Fruit fly (Drosophila melanogaster) whole organism, embryonic: ENCODE measurements around the gene CG32280.

Source experiments
- ATbp ChIP-seq: fragments of 200-800 bp; sonication (Bioruptor generic); optimal IDR thresholded peaks from 2 replicates; lab custom pipeline; 2017; ENCODE audit warnings: missing biosample characterization, mild to moderate bottlenecking, missing genetic modification characterization, missing genetic modification reagents
- Abd-B ChIP-seq: fragments of 200-800 bp; sonication (Bioruptor generic); optimal IDR thresholded peaks from 2 replicates; lab custom pipeline; 2018; ENCODE audit warnings: missing biosample characterization, mild to moderate bottlenecking, missing genetic modification characterization, moderate library complexity
- B-H1 ChIP-seq: fragments of 200-800 bp; sonication (Bioruptor generic); IDR thresholded peaks from 3 replicates; pipeline ENCODE4 v1.3.6; 2022; ENCODE audit warnings: missing biosample characterization, missing genetic modification characterization
- Bdp1 ChIP-seq: fragments of 200-800 bp; sonication (Bioruptor generic); optimal IDR thresholded peaks from 3 replicates; lab custom pipeline; 2016; ENCODE audit warnings: missing biosample characterization, missing genetic modification characterization
- Bgb ChIP-seq: fragments of 200-800 bp; sonication (Bioruptor generic); IDR thresholded peaks from 2 replicates; pipeline ENCODE4 v1.3.6; 2022; ENCODE audit warnings: missing biosample characterization, missing genetic modification characterization; ENCODE audit not compliant: partially characterized antibody
- CG1233 ChIP-seq: fragments of 200-800 bp; sonication (Bioruptor generic); optimal IDR thresholded peaks from 4 replicates; lab custom pipeline; 2018; ENCODE audit warnings: missing biosample characterization, mild to moderate bottlenecking, missing genetic modification characterization
- CG12769 ChIP-seq: fragments of 200-800 bp; sonication (Bioruptor generic); optimal IDR thresholded peaks from 2 replicates; lab custom pipeline; 2019; ENCODE audit warnings: missing biosample characterization, mild to moderate bottlenecking, missing genetic modification characterization, moderate library complexity
- CG13624 ChIP-seq: fragments of 200-800 bp; sonication (Bioruptor generic); optimal IDR thresholded peaks from 2 replicates; lab custom pipeline; 2016; ENCODE audit warnings: missing biosample characterization, missing genetic modification characterization
- CG13775 ChIP-seq: fragments of 200-800 bp; sonication (Bioruptor generic); optimal IDR thresholded peaks from 3 replicates; lab custom pipeline; 2017; ENCODE audit warnings: missing biosample characterization, mild to moderate bottlenecking, missing genetic modification characterization
- CG14050 ChIP-seq: fragments of 200-800 bp; sonication (Bioruptor generic); IDR thresholded peaks from 3 replicates; pipeline ENCODE4 v1.3.6; 2022; ENCODE audit warnings: missing biosample characterization, missing genetic modification characterization
- CG15073 ChIP-seq: fragments of 200-800 bp; sonication (Bioruptor generic); optimal IDR thresholded peaks from 2 replicates; lab custom pipeline; 2016; ENCODE audit warnings: missing biosample characterization, missing genetic modification characterization
- CG15601 ChIP-seq: fragments of 200-800 bp; sonication (Bioruptor generic); optimal IDR thresholded peaks from 3 replicates; lab custom pipeline; 2019; ENCODE audit warnings: missing biosample characterization, mild to moderate bottlenecking, missing genetic modification characterization, moderate library complexity
- CG16779 ChIP-seq: fragments of 200-800 bp; sonication (Bioruptor generic); IDR thresholded peaks from 2 replicates; pipeline ENCODE4 v1.3.6; 2022; ENCODE audit warnings: missing biosample characterization, missing genetic modification characterization
- CG16815 ChIP-seq: fragments of 200-800 bp; sonication (Bioruptor generic); optimal IDR thresholded peaks from 3 replicates; lab custom pipeline; 2017; ENCODE audit warnings: missing biosample characterization, mild to moderate bottlenecking, missing genetic modification characterization
- CG16863 ChIP-seq: fragments of 200-800 bp; sonication (Bioruptor generic); optimal IDR thresholded peaks from 3 replicates; lab custom pipeline; 2016; ENCODE audit warnings: missing biosample characterization, missing genetic modification characterization
- CG2116 ChIP-seq: fragments of 200-800 bp; sonication (Bioruptor generic); optimal IDR thresholded peaks from 3 replicates; lab custom pipeline; 2018; ENCODE audit warnings: missing biosample characterization, mild to moderate bottlenecking, missing genetic modification characterization
- CG2202 ChIP-seq: fragments of 200-800 bp; sonication (Bioruptor generic); optimal IDR thresholded peaks from 2 replicates; lab custom pipeline; 2018; ENCODE audit warnings: missing biosample characterization, mild to moderate bottlenecking, missing genetic modification characterization
- CG2678 ChIP-seq: fragments of 200-800 bp; sonication (Bioruptor generic); optimal IDR thresholded peaks from 3 replicates; lab custom pipeline; 2019; ENCODE audit warnings: missing biosample characterization, mild to moderate bottlenecking, missing genetic modification characterization, moderate library complexity
- CG2875 ChIP-seq: fragments of 200-800 bp; sonication (Bioruptor generic); optimal IDR thresholded peaks from 2 replicates; lab custom pipeline; 2017; ENCODE audit warnings: missing biosample characterization, mild to moderate bottlenecking, missing genetic modification characterization, missing genetic modification reagents
- CG32767 ChIP-seq: fragments of 200-800 bp; sonication (Bioruptor generic); IDR thresholded peaks from 2 replicates; pipeline ENCODE4 v1.3.6; 2022; ENCODE audit warnings: missing biosample characterization, missing genetic modification characterization
- CG3838 ChIP-seq: fragments of 200-800 bp; sonication (Bioruptor generic); optimal IDR thresholded peaks from 3 replicates; lab custom pipeline; 2016; ENCODE audit warnings: missing biosample characterization, missing genetic modification characterization
- CG4282 ChIP-seq: fragments of 200-800 bp; sonication (Bioruptor generic); optimal IDR thresholded peaks from 2 replicates; lab custom pipeline; 2016; ENCODE audit warnings: missing biosample characterization, missing genetic modification characterization
- CG4328 ChIP-seq: fragments of 200-800 bp; sonication (Bioruptor generic); optimal IDR thresholded peaks from 3 replicates; lab custom pipeline; 2017; ENCODE audit warnings: missing biosample characterization, missing genetic modification reagents, missing genetic modification characterization
- CG6654 ChIP-seq: fragments of 200-800 bp; sonication (Bioruptor generic); optimal IDR thresholded peaks from 2 replicates; lab custom pipeline; 2017; ENCODE audit warnings: missing biosample characterization, mild to moderate bottlenecking, missing genetic modification characterization
- CG6813 ChIP-seq: fragments of 200-800 bp; sonication (Bioruptor generic); optimal IDR thresholded peaks from 2 replicates; lab custom pipeline; 2017; ENCODE audit warnings: missing biosample characterization, missing genetic modification characterization, mild to moderate bottlenecking, moderate library complexity, missing genetic modification reagents
- CG7372 ChIP-seq: fragments of 200-800 bp; sonication (Bioruptor generic); IDR thresholded peaks from 2 replicates; pipeline ENCODE4 v1.3.6; 2022; ENCODE audit warnings: missing biosample characterization, missing genetic modification characterization
- CG7745 ChIP-seq: fragments of 200-800 bp; sonication (Bioruptor generic); optimal IDR thresholded peaks from 2 replicates; lab custom pipeline; 2018; ENCODE audit warnings: missing biosample characterization, mild to moderate bottlenecking, missing genetic modification characterization, moderate library complexity
- CG7786 ChIP-seq: fragments of 200-800 bp; sonication (Bioruptor generic); optimal IDR thresholded peaks from 2 replicates; lab custom pipeline; 2016; ENCODE audit warnings: missing biosample characterization, missing genetic modification characterization
- Dfd ChIP-seq, 2 experiments: fragments of >200 bp; optimal IDR thresholded peaks; 2 replicates each; lab custom pipeline; 2017; ENCODE audit warnings: missing biosample characterization in 2 of 2, missing genetic modification characterization in 2 of 2
- HmgZ ChIP-seq: fragments of 200-800 bp; sonication (Bioruptor generic); optimal IDR thresholded peaks from 2 replicates; lab custom pipeline; 2018; ENCODE audit warnings: missing biosample characterization, mild to moderate bottlenecking, missing genetic modification characterization
- Hr39 ChIP-seq: fragments of >200 bp; optimal IDR thresholded peaks from 2 replicates; lab custom pipeline; 2017
- Lhr ChIP-seq: fragments of 200-800 bp; sonication (Bioruptor generic); optimal IDR thresholded peaks from 3 replicates; lab custom pipeline; 2017; ENCODE audit warnings: mild to moderate bottlenecking, missing biosample characterization, missing genetic modification reagents, missing genetic modification characterization
- Scr ChIP-seq: fragments of 200-800 bp; sonication (Bioruptor generic); IDR thresholded peaks from 2 replicates; pipeline ENCODE4 v1.3.6; 2022; ENCODE audit warnings: missing biosample characterization, missing genetic modification characterization; ENCODE audit not compliant: partially characterized antibody
- ap ChIP-seq: fragments of 200-800 bp; sonication (Bioruptor generic); IDR thresholded peaks from 2 replicates; pipeline ENCODE4 v1.3.6; 2022; ENCODE audit warnings: missing biosample characterization, missing genetic modification characterization
- btn ChIP-seq: fragments of 200-800 bp; sonication (Bioruptor generic); optimal IDR thresholded peaks from 2 replicates; lab custom pipeline; 2016; ENCODE audit warnings: missing biosample characterization, missing genetic modification characterization
- cato ChIP-seq: fragments of 200-800 bp; sonication (Bioruptor generic); optimal IDR thresholded peaks from 2 replicates; lab custom pipeline; 2016; ENCODE audit warnings: missing biosample characterization, missing genetic modification characterization, borderline replicate concordance
- corto ChIP-seq: fragments of 200-800 bp; sonication (Bioruptor generic); optimal IDR thresholded peaks from 2 replicates; lab custom pipeline; 2016; ENCODE audit warnings: missing biosample characterization, mild to moderate bottlenecking, missing genetic modification characterization, moderate library complexity
- danr ChIP-seq: fragments of 200-800 bp; sonication (Bioruptor generic); IDR thresholded peaks from 2 replicates; pipeline ENCODE4 v1.3.6; 2022; ENCODE audit warnings: missing biosample characterization, missing genetic modification characterization
- fd3F ChIP-seq: fragments of 200-800 bp; sonication (Bioruptor generic); optimal IDR thresholded peaks from 2 replicates; lab custom pipeline; 2018; ENCODE audit warnings: missing biosample characterization, mild to moderate bottlenecking, missing genetic modification characterization, moderate library complexity
- gcm2 ChIP-seq: fragments of 200-800 bp; sonication (Bioruptor generic); optimal IDR thresholded peaks from 2 replicates; lab custom pipeline; 2016; ENCODE audit warnings: missing biosample characterization, missing genetic modification characterization
- ham ChIP-seq: fragments of 200-800 bp; sonication (Bioruptor generic); IDR thresholded peaks from 2 replicates; pipeline ENCODE4 v1.3.6; 2022; ENCODE audit warnings: missing biosample characterization, missing genetic modification characterization
- hbn ChIP-seq: fragments of 200-800 bp; sonication (Bioruptor generic); IDR thresholded peaks from 2 replicates; pipeline ENCODE4 v1.3.6; 2022; ENCODE audit warnings: missing biosample characterization, missing genetic modification characterization; ENCODE audit not compliant: partially characterized antibody
- ken ChIP-seq: fragments of 200-800 bp; sonication (Bioruptor generic); IDR thresholded peaks from 3 replicates; pipeline ENCODE4 v1.3.6; 2022; ENCODE audit warnings: missing biosample characterization, missing genetic modification characterization
- luna ChIP-seq: fragments of 200-800 bp; sonication (Bioruptor generic); optimal IDR thresholded peaks from 2 replicates; lab custom pipeline; 2016; ENCODE audit warnings: missing biosample characterization, missing genetic modification characterization
- pan ChIP-seq, 4 experiments: fragments of >200 bp in 3 of 4; fragments of 200-800 bp in 1 of 4; sonication (Bioruptor generic) in 1 of 4; optimal IDR thresholded peaks in 3 of 4; IDR thresholded peaks in 1 of 4; 2 replicates each; pipeline versions ENCODE4 v1.3.6 to Lab custom; 2017 to 2022; ENCODE audit warnings: missing biosample characterization in 2 of 4, missing genetic modification characterization in 2 of 4, mixed read lengths in 1 of 4
- peb ChIP-seq: fragments of 200-800 bp; sonication (Bioruptor generic); IDR thresholded peaks from 2 replicates; pipeline ENCODE4 v1.3.6; 2022; ENCODE audit warnings: missing biosample characterization, missing genetic modification characterization
- prd ChIP-seq, 3 experiments: fragments of >200 bp in 2 of 3; fragments of 200-800 bp in 1 of 3; sonication (Bioruptor generic) in 1 of 3; optimal IDR thresholded peaks in 2 of 3; IDR thresholded peaks in 1 of 3; 2 replicates in 2 of 3; 3 replicates in 1 of 3; pipeline versions ENCODE4 v1.3.6 to Lab custom; 2017 to 2022; ENCODE audit warnings: missing biosample characterization in 1 of 3, missing genetic modification characterization in 1 of 3
- scrt ChIP-seq: fragments of 200-800 bp; sonication (Bioruptor generic); optimal IDR thresholded peaks from 2 replicates; lab custom pipeline; 2018; ENCODE audit warnings: missing biosample characterization, mild to moderate bottlenecking, missing genetic modification characterization, moderate library complexity
- shn ChIP-seq: fragments of 200-800 bp; sonication (Bioruptor generic); optimal IDR thresholded peaks from 3 replicates; lab custom pipeline; 2016; ENCODE audit warnings: missing biosample characterization, missing genetic modification characterization
- trh ChIP-seq: fragments of 200-800 bp; sonication (Bioruptor generic); optimal IDR thresholded peaks from 2 replicates; lab custom pipeline; 2016; ENCODE audit warnings: missing biosample characterization, missing genetic modification characterization
- vfl ChIP-seq: fragments of 200-800 bp; sonication (Bioruptor generic); optimal IDR thresholded peaks from 2 replicates; lab custom pipeline; 2016; ENCODE audit warnings: missing biosample characterization, missing genetic modification characterization

The CG32280 gene

dm6 chr3L:3164951-3165350, at the start of gene CG32280 (continued):
- TF ChIP-seq CG15601 (tag; lab: Kevin White, UChicago): no peak
- TF ChIP-seq Dfd (GFP tag; optimal IDR thresholded peaks at IDR 0.05; lab: Kevin White, UChicago): no peak
- no peak for TF ChIP-seq CG14050 (GFP tag; lab: Robert Waterston, UW)
- TF ChIP-seq CG4282 (GFP tag; lab: Kevin White, UChicago): no peak
- TF ChIP-seq CG6654: no peak
- TF ChIP-seq B-H1 (GFP tag; lab: Robert Waterston, UW): no peak
- no peak for TF ChIP-seq scrt
- TF ChIP-seq shn (GFP tag; lab: Kevin White, UChicago): peak; percentile 56
- TF ChIP-seq CG7745 (tag; lab: Kevin White, UChicago): no peak
- TF ChIP-seq ken (GFP tag; lab: Robert Waterston, UW): no peak
- TF ChIP-seq Scr (GFP tag; lab: Robert Waterston, UW): peak; percentile 84
- TF ChIP-seq luna: no peak
- TF ChIP-seq prd (optimal IDR thresholded peaks at IDR 0.05; lab: Kevin White, UChicago): no peak
- no peak for TF ChIP-seq prd (GFP tag; IDR thresholded peaks at IDR 0.05; lab: Robert Waterston, UW)
- no peak for TF ChIP-seq fd3F (GFP tag; lab: Kevin White, UChicago)
- TF ChIP-seq CG6813: peak; percentile 29
- TF ChIP-seq CG13775 (GFP tag; lab: Kevin White, UChicago): no peak
- TF ChIP-seq CG2678 (tag; lab: Kevin White, UChicago): no peak
- TF ChIP-seq Bgb (GFP tag; lab: Robert Waterston, UW): peak; percentile 95
- no peak for TF ChIP-seq ham (GFP tag; lab: Robert Waterston, UW)
- TF ChIP-seq CG16815 (GFP tag; lab: Kevin White, UChicago): no peak
- TF ChIP-seq Bdp1 (GFP tag; lab: Kevin White, UChicago): no peak
- TF ChIP-seq CG15073: no peak
- TF ChIP-seq cato (GFP tag; lab: Kevin White, UChicago): no peak
- TF ChIP-seq danr: no peak
- no peak for TF ChIP-seq CG16863 (GFP tag; lab: Kevin White, UChicago)
- no peak for TF ChIP-seq ATbp
- no peak for TF ChIP-seq CG1233 (GFP tag; lab: Kevin White, UChicago)
- TF ChIP-seq CG12769 (tag; lab: Kevin White, UChicago): no peak
- no peak for TF ChIP-seq gcm2 (GFP tag; lab: Kevin White, UChicago)
- no peak for TF ChIP-seq CG2202 (tag; lab: Kevin White, UChicago)
- TF ChIP-seq ap (GFP tag; lab: Robert Waterston, UW): no peak
- TF ChIP-seq CG7372 (GFP tag; lab: Robert Waterston, UW): no peak
- no peak for TF ChIP-seq CG4328 (GFP tag; lab: Kevin White, UChicago)
- TF ChIP-seq peb (GFP tag; lab: Robert Waterston, UW): no peak
- TF ChIP-seq Lhr (GFP tag; lab: Kevin White, UChicago): no peak
- no peak for TF ChIP-seq CG7786 (GFP tag; lab: Kevin White, UChicago)
- TF ChIP-seq HmgZ: peak; percentile 59
- TF ChIP-seq btn (GFP tag; lab: Kevin White, UChicago): no peak
- no peak for TF ChIP-seq vfl
- TF ChIP-seq CG13624 (GFP tag; lab: Kevin White, UChicago): peak; percentile 24
- TF ChIP-seq pan (optimal IDR thresholded peaks at IDR 0.05; lab: Kevin White, UChicago): no peak
- no peak for TF ChIP-seq pan (GFP tag; optimal IDR thresholded peaks at IDR 0.05 in 1 of 2, IDR thresholded peaks at IDR 0.05 in 1 of 2)
- TF ChIP-seq CG2116 (GFP tag; lab: Kevin White, UChicago): peak; percentile 76
- no peak for TF ChIP-seq CG3838 (GFP tag; lab: Kevin White, UChicago)
- TF ChIP-seq Abd-B (GFP tag; lab: Kevin White, UChicago): no peak
- no peak for TF ChIP-seq CG2875 (GFP tag; lab: Kevin White, UChicago)
- TF ChIP-seq CG16779 (GFP tag; lab: Robert Waterston, UW): no peak
- TF ChIP-seq hbn: peak; percentile 91
- TF ChIP-seq CG32767: no peak
- TF ChIP-seq trh (GFP tag; lab: Kevin White, UChicago): no peak
- TF ChIP-seq corto: no peak
- no peak for TF ChIP-seq Hr39 (lab: Kevin White, UChicago)
